Worm (Caenorhabditis elegans) whole organism, young adult: ENCODE data around the gene K07E1.1.

Experiments used
- B0336.3 ChIP-seq: fragments of 200-800 bp; sonication (Bioruptor generic); IDR thresholded peaks from 2 replicates; pipeline ENCODE4 v1.3.6; 2022; ENCODE audit warnings: missing genetic modification characterization, missing compliant biosample characterization
- D2030.7 ChIP-seq: fragments of 200-800 bp; sonication (Bioruptor generic); IDR thresholded peaks from 2 replicates; pipeline ENCODE4 v1.3.6; 2022; ENCODE audit warnings: missing genetic modification reagents, missing genetic modification characterization, missing compliant biosample characterization
- F22D6.2 ChIP-seq: sonication (generic microtip); optimal IDR thresholded peaks from 2 replicates; lab custom pipeline; 2016; ENCODE audit warnings: mild to moderate bottlenecking, missing genetic modification characterization, missing compliant biosample characterization
- F33H1.4 ChIP-seq: fragments of 200-800 bp; sonication (Bioruptor generic); IDR thresholded peaks from 2 replicates; pipeline ENCODE4 v1.3.6; 2022; ENCODE audit warnings: missing genetic modification reagents, missing genetic modification characterization, missing compliant biosample characterization
- F52B5.7 ChIP-seq: sonication (generic microtip); optimal IDR thresholded peaks from 2 replicates; lab custom pipeline; 2016; ENCODE audit warnings: mild to moderate bottlenecking, missing genetic modification characterization, missing compliant biosample characterization
- F57C9.4 ChIP-seq: sonication (generic microtip); optimal IDR thresholded peaks from 2 replicates; lab custom pipeline; 2017; ENCODE audit warnings: mild to moderate bottlenecking, missing genetic modification characterization, missing compliant biosample characterization
- Y95B8A.8 ChIP-seq: fragments of 200-800 bp; sonication (Bioruptor generic); IDR thresholded peaks from 2 replicates; pipeline ENCODE4 v1.3.6; 2022; ENCODE audit warnings: missing genetic modification reagents, missing genetic modification characterization, missing compliant biosample characterization
- akir-1 ChIP-seq: fragments of 200-800 bp; sonication (Bioruptor generic); optimal IDR thresholded peaks from 2 replicates; lab custom pipeline; 2018; ENCODE audit warnings: mild to moderate bottlenecking, missing genetic modification characterization, moderate library complexity, missing compliant biosample characterization
- aptf-2 ChIP-seq: fragments of 200-800 bp; sonication (Bioruptor generic); conservative IDR thresholded peaks from 2 replicates; pipeline ENCODE4 v1.3.6; 2022; ENCODE audit warnings: missing genetic modification reagents, missing genetic modification characterization, missing compliant biosample characterization
- ceh-27 ChIP-seq: fragments of 200-800 bp; sonication (Bioruptor generic); optimal IDR thresholded peaks from 2 replicates; lab custom pipeline; 2018; ENCODE audit warnings: mild to moderate bottlenecking, missing genetic modification characterization, moderate library complexity, missing compliant biosample characterization
- ceh-91 ChIP-seq: fragments of 200-800 bp; sonication (Bioruptor generic); IDR thresholded peaks from 2 replicates; pipeline ENCODE4 v1.3.6; 2022; ENCODE audit warnings: missing genetic modification reagents, missing genetic modification characterization, missing compliant biosample characterization
- die-1 ChIP-seq: sonication (generic microtip); optimal IDR thresholded peaks from 2 replicates; lab custom pipeline; 2016; ENCODE audit warnings: missing genotype, mild to moderate bottlenecking, missing genetic modification characterization, missing compliant biosample characterization
- dox-1 ChIP-seq: fragments of 200-800 bp; sonication (Bioruptor generic); IDR thresholded peaks from 2 replicates; pipeline ENCODE4 v1.3.6; 2022; ENCODE audit warnings: missing genetic modification reagents, missing genetic modification characterization, missing compliant biosample characterization
- egrh-3 ChIP-seq: fragments of 200-800 bp; sonication (Bioruptor generic); IDR thresholded peaks from 2 replicates; pipeline ENCODE4 v1.3.6; 2022; ENCODE audit warnings: missing genetic modification reagents, missing genetic modification characterization, missing compliant biosample characterization
- fkh-3 ChIP-seq: sonication (generic microtip); optimal IDR thresholded peaks from 2 replicates; lab custom pipeline; 2016; ENCODE audit warnings: mild to moderate bottlenecking, missing genetic modification characterization, missing compliant biosample characterization
- lin-26 ChIP-seq: fragments of 200-800 bp; sonication (Bioruptor generic); IDR thresholded peaks from 2 replicates; pipeline ENCODE4 v1.3.6; 2022; ENCODE audit warnings: missing genetic modification reagents, missing genetic modification characterization, missing compliant biosample characterization
- lin-35 ChIP-seq, 3 experiments: fragments of 150-350 bp in 2 of 3; sonication (generic microtip) in 1 of 3; optimal IDR thresholded peaks; 2 replicates each; lab custom pipeline; 2014 to 2018; ENCODE audit warnings: missing biosample characterization in 3 of 3, missing genetic modification characterization in 3 of 3, missing genetic modification reagents in 3 of 3
- lin-40 ChIP-seq: sonication (generic microtip); optimal IDR thresholded peaks from 2 replicates; lab custom pipeline; 2016; ENCODE audit warnings: missing genetic modification characterization, mild to moderate bottlenecking, missing compliant biosample characterization, missing genotype, missing genetic modification reagents
- lir-1 ChIP-seq: fragments of 200-800 bp; sonication (Bioruptor generic); conservative IDR thresholded peaks from 2 replicates; pipeline ENCODE4 v1.3.6; 2022; ENCODE audit warnings: missing genetic modification reagents, missing genetic modification characterization, missing compliant biosample characterization
- madf-10 ChIP-seq: sonication (generic microtip); optimal IDR thresholded peaks from 2 replicates; lab custom pipeline; 2016; ENCODE audit warnings: mild to moderate bottlenecking, missing genetic modification characterization, missing compliant biosample characterization
- madf-3 ChIP-seq: fragments of 200-800 bp; sonication (Bioruptor generic); IDR thresholded peaks from 2 replicates; pipeline ENCODE4 v1.3.6; 2022; ENCODE audit warnings: missing genetic modification reagents, missing genetic modification characterization, missing compliant biosample characterization
- mxl-1 ChIP-seq: sonication (generic microtip); optimal IDR thresholded peaks from 2 replicates; lab custom pipeline; 2016; ENCODE audit warnings: missing genetic modification characterization, missing compliant biosample characterization
- nfya-1 ChIP-seq: sonication (generic microtip); optimal IDR thresholded peaks from 2 replicates; lab custom pipeline; 2017; ENCODE audit warnings: antibody characterized with exemption, missing compliant biosample characterization, missing genetic modification characterization, borderline replicate concordance; ENCODE audit not compliant: insufficient read depth
- nhr-90 ChIP-seq: sonication (generic microtip); optimal IDR thresholded peaks from 2 replicates; lab custom pipeline; 2016; ENCODE audit warnings: missing genotype, mild to moderate bottlenecking, missing genetic modification characterization, missing compliant biosample characterization
- rec-8 ChIP-seq, 2 experiments: sonication (generic microtip); optimal IDR thresholded peaks; 2 replicates each; lab custom pipeline; 2016; ENCODE audit warnings: mild to moderate bottlenecking in 2 of 2, missing genetic modification characterization in 2 of 2, missing genetic modification reagents in 2 of 2, missing genotype in 2 of 2, missing biosample characterization in 1 of 2, missing compliant biosample characterization in 1 of 2, moderate library complexity in 1 of 2
- rpc-1 ChIP-seq, 2 experiments: fragments of 150-350 bp in 1 of 2; sonication (generic microtip) in 1 of 2; optimal IDR thresholded peaks; 2 replicates each; lab custom pipeline; 2014 to 2018; ENCODE audit warnings: missing biosample characterization in 1 of 2, missing genetic modification characterization in 1 of 2, missing genetic modification reagents in 1 of 2, missing genotype in 1 of 2
- sdz-38 ChIP-seq: sonication (generic microtip); optimal IDR thresholded peaks from 2 replicates; lab custom pipeline; 2016; ENCODE audit warnings: missing genotype, missing genetic modification characterization, missing compliant biosample characterization
- snpc-3.4 ChIP-seq: sonication (generic microtip); optimal IDR thresholded peaks from 2 replicates; lab custom pipeline; 2017; ENCODE audit warnings: missing genetic modification characterization, mild to moderate bottlenecking, missing compliant biosample characterization, antibody characterized with exemption, moderate library complexity, missing genotype, missing genetic modification reagents
- unc-62 ChIP-seq: fragments of 150-350 bp; optimal IDR thresholded peaks from 2 replicates; lab custom pipeline; 2014; ENCODE audit warnings: missing biosample characterization, missing genetic modification reagents, missing genetic modification characterization
- xnd-1 ChIP-seq: sonication (generic microtip); optimal IDR thresholded peaks from 2 replicates; lab custom pipeline; 2016; ENCODE audit warnings: missing genotype, missing genetic modification reagents, missing genetic modification characterization, missing compliant biosample characterization
- ztf-25 ChIP-seq: fragments of 200-800 bp; sonication (Bioruptor generic); IDR thresholded peaks from 2 replicates; pipeline ENCODE4 v1.3.6; 2022; ENCODE audit warnings: missing genetic modification reagents, missing genetic modification characterization, missing compliant biosample characterization
- ztf-28 ChIP-seq: fragments of 200-800 bp; sonication (Bioruptor generic); IDR thresholded peaks from 2 replicates; pipeline ENCODE4 v1.3.6; 2022; ENCODE audit warnings: missing genetic modification reagents, missing genetic modification characterization, missing compliant biosample characterization

The K07E1.1 gene

DNA sequence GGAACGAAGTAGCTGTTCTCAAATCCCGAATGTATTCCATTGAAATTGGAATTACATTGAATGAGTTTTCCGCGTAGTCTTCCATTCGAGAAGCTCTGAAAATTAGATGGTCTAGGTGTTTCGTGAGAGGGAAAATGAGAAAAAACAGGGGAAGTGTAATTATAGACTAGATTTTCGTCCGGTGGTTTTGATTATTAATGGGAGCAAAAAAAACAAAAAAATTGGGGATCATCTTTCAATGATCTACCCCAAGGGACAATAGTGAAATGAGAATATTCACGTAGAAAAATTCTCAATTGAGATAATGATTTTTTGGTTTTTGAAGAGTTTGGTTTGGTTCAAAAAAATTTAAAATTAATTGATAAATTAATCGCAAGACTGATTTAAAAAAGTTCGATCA is 19.0 kb upstream of the K07E1.1 start, which contains the start of gene sra-32:
Gene sra-32, minus strand, starts transcription at position 101 of the 400 bp plus-strand sequence.
- TF ChIP-seq aptf-2 (GFP tag; lab: Robert Waterston, UW) (no peak), snpc-3.4 (tag; lab: Kevin White, UChicago) (no peak), ceh-27 (no peak), lin-40 (no peak), mxl-1 (tag; lab: Kevin White, UChicago) (no peak), ceh-91 (GFP tag; lab: Robert Waterston, UW) (no peak), rec-8 (tag; optimal IDR thresholded peaks at IDR 0.05; lab: Kevin White, UChicago) (no peak), madf-10 (tag; lab: Kevin White, UChicago) (no peak), F57C9.4 (tag; lab: Kevin White, UChicago) (no peak), nfya-1 (tag; lab: Kevin White, UChicago) (no peak), ztf-25 (GFP tag; lab: Robert Waterston, UW) (no peak), Y95B8A.8 (no peak), die-1 (tag; lab: Kevin White, UChicago) (no peak), F52B5.7 (tag; lab: Kevin White, UChicago) (no peak), egrh-3 (GFP tag; lab: Robert Waterston, UW) (no peak), F22D6.2 (no peak), D2030.7 (GFP tag; lab: Robert Waterston, UW) (no peak), B0336.3 (GFP tag; lab: Robert Waterston, UW) (no peak)

DNA sequence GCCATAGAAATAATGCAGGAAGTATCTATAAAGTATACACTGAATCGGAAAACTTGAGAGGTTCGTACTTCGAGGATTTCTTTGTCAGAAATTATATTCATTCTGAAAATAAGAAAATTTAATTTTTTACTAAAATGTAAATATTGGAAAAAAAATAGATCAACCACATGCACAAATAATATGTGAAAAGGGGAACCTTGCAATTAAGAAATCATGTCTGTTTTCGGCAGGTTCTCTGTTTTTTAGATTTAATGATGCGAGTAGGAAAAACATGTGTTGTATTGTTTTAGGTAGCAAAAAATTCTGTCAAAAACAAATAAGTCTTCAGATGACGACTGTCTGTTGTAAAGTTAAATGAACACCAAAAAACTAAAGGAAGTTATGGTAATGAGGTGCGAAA is 13.7 kb upstream of the K07E1.1 start, which contains the start of gene sra-33:
Gene sra-33, minus strand, starts transcription at position 101 of the 400 bp plus-strand sequence.
- TF ChIP-seq sdz-38 (tag; lab: Kevin White, UChicago) (no peak), lin-35 (GFP tag; optimal IDR thresholded peaks at IDR 0.05; lab: Kevin White, UChicago) (no peak), rpc-1 (optimal IDR thresholded peaks at IDR 0.05; lab: Kevin White, UChicago) (no peak), rpc-1 (tag; optimal IDR thresholded peaks at IDR 0.05; lab: Kevin White, UChicago) (no peak), dox-1 (no peak), F33H1.4 (GFP tag; lab: Robert Waterston, UW) (no peak), F52B5.7 (tag; lab: Kevin White, UChicago) (no peak)

DNA sequence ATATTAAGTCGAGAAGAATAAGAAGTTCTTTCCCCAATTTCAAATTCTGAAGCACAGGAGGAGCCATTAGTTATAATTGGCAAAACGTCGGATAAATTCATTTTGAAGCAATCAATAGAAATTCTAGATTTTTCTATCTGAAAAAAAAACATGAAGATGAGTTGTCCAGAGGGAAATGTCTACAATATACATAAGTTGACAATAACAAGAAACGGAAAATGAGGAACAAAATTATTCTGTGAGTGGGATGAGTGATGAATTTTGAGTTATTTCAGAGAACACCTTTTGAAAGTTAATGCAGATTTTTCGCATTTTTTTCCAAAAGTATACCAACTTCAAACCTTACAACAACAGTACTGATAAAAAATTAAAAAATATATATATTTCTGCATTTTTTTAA is 10.3 kb upstream of the K07E1.1 start, which contains the start of gene sra-36:
Gene sra-36, minus strand, starts transcription at position 101 of the 400 bp plus-strand sequence.
- TF ChIP-seq akir-1 (GFP tag; lab: Kevin White, UChicago): no peak
- TF ChIP-seq lir-1: no peak
- TF ChIP-seq madf-3 (GFP tag; lab: Robert Waterston, UW): no peak
- TF ChIP-seq fkh-3 (tag; lab: Kevin White, UChicago): no peak
- TF ChIP-seq F22D6.2: no peak
- TF ChIP-seq ztf-28 (GFP tag; lab: Robert Waterston, UW): no peak

DNA sequence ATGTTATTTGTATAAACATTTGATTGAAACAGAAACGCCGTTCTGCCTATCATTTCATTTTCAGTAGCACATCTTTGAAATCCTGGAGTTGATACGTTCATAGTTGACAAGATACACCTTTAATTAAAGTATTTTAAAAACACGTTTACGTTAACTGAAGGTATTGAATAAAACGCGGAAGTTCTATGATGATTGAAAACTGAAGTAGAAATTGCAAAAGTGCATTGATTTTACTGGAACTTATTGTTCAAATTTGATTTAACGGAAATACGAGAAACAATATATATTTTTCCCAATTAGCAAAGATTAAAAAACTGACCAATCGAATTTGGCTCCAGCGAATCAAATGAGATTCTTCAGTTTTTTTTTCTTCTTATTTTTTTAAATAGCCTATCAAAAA is 7.3 kb upstream of the K07E1.1 start, which contains the start of gene sra-34:
Gene sra-34, minus strand, starts transcription at position 101 of the 400 bp plus-strand sequence.
- no peak for TF ChIP-seq xnd-1 (tag; lab: Kevin White, UChicago)
- no peak for TF ChIP-seq egrh-3 (GFP tag; lab: Robert Waterston, UW)

DNA sequence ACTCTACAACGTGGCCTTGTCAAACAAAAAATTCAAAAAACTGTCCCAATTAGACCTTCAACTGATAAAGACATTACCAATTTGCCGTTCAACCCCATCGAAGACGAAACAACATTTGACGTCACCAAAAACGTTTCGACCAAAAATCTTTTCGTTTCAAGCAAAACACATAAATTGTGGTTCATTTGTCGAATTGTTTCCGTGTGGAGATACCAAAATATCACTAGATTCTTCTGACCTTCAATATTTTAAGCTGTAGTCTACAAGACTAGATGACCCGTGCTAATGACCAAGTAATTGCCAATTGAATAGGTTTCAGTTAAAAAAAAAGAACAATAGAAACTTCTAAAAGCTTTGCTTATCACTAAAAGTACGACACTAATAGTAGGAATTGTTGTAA is 2.5 kb upstream of the K07E1.1 start:
- TF ChIP-seq nhr-90: no peak
- TF ChIP-seq fkh-3 (tag; lab: Kevin White, UChicago): no peak
- no peak for TF ChIP-seq lin-26 (GFP tag; lab: Robert Waterston, UW)
- no peak for TF ChIP-seq unc-62 (GFP tag; lab: Kevin White, UChicago)
